Worm (Caenorhabditis elegans): ENCODE results near the gene inf-1.

ce11 chrIII:6900609-6901008 is 29.3 kb upstream of the inf-1 start:
- TF ChIP-seq bed-3 (GFP tag; optimal IDR thresholded peaks at IDR 0.05) = no peak
- TF ChIP-seq mep-1 (tag; optimal IDR thresholded peaks at IDR 0.05) = no peak
- TF ChIP-seq snpc-4 (tag; optimal IDR thresholded peaks at IDR 0.05) = no peak
- TF ChIP-seq unc-39 (tag; optimal IDR thresholded peaks at IDR 0.05) = no peak
- no peak for TF ChIP-seq elt-3 (tag; optimal IDR thresholded peaks at IDR 0.05)
- TF ChIP-seq ztf-11 (tag; optimal IDR thresholded peaks at IDR 0.05) = no peak
- no peak for TF ChIP-seq nhr-76 (tag; optimal IDR thresholded peaks at IDR 0.05)
- no peak for TF ChIP-seq lsy-2 (tag; optimal IDR thresholded peaks at IDR 0.05)
- TF ChIP-seq ceh-83 (GFP tag; optimal IDR thresholded peaks at IDR 0.05) = no peak
- no peak for TF ChIP-seq nhr-28 (tag; optimal IDR thresholded peaks at IDR 0.05)
- no peak for TF ChIP-seq ces-1 (GFP tag; optimal IDR thresholded peaks at IDR 0.05)
- no peak for TF ChIP-seq unc-62 (GFP tag; optimal IDR thresholded peaks at IDR 0.05)
- no peak for TF ChIP-seq unc-120 (tag; optimal IDR thresholded peaks at IDR 0.05; ENCODE audit: poor library complexity, severe bottlenecking)
